Fruit fly (Drosophila melanogaster) S2 (cell line): Measurements from ENCODE around the gene CtBP.

Experiments used
- CG8478 ChIP-seq: fragments of >200 bp; optimal IDR thresholded peaks from 2 replicates; lab custom pipeline; 2018
- CTCF ChIP-seq, 2 experiments: fragments of >200 bp; optimal IDR thresholded peaks; 2 replicates each; lab custom pipeline; 2018

DNA sequence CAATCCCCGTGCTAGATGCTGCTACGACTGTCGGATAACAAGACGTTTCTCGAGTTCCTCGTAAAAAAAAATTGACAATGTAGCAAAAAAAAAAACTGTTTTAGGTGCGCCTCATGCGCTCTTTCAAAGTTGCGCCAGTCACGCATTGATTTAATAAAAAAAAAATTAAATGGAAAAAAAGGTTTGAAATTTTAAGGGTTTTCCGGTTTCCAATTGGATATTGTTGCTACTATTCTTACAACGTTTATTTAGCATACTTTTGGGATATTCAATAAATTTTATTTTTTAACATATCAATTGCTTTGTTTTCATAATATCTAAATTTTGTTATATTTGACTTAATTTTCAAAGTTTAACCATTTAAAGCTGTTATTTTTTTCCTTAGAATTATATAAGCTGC is 45.1 kb downstream of the CtBP start:
- no peak for TF ChIP-seq CG8478 (lab: Kevin White, UChicago)
- no peak for TF ChIP-seq CTCF (optimal IDR thresholded peaks at IDR 0.05; lab: Kevin White, UChicago)
